Fruit fly (Drosophila melanogaster) whole organism, embryonic: ENCODE measurements around the gene CG16734.

Experiments
- Abd-B ChIP-seq: fragments of 200-800 bp; sonication (Bioruptor generic); optimal IDR thresholded peaks from 2 replicates; lab custom pipeline; 2018; ENCODE audit warnings: missing biosample characterization, mild to moderate bottlenecking, missing genetic modification characterization, moderate library complexity
- Aef1 ChIP-seq: fragments of 200-800 bp; sonication (Bioruptor generic); IDR thresholded peaks from 3 replicates; pipeline ENCODE4 v1.3.6; 2022; ENCODE audit warnings: missing biosample characterization, missing genetic modification characterization
- CG11456 ChIP-seq: fragments of 200-800 bp; sonication (Bioruptor generic); IDR thresholded peaks from 3 replicates; pipeline ENCODE4 v1.3.6; 2022; ENCODE audit warnings: missing biosample characterization, missing genetic modification characterization
- CG12236 ChIP-seq: fragments of 200-800 bp; sonication (Bioruptor generic); optimal IDR thresholded peaks from 2 replicates; lab custom pipeline; 2016; ENCODE audit warnings: missing biosample characterization, missing genetic modification characterization
- CG12744 ChIP-seq: fragments of 200-800 bp; sonication (Bioruptor generic); optimal IDR thresholded peaks from 2 replicates; lab custom pipeline; 2016; ENCODE audit warnings: missing biosample characterization, missing genetic modification characterization
- CG13624 ChIP-seq: fragments of 200-800 bp; sonication (Bioruptor generic); optimal IDR thresholded peaks from 2 replicates; lab custom pipeline; 2016; ENCODE audit warnings: missing biosample characterization, missing genetic modification characterization
- CG14050 ChIP-seq: fragments of 200-800 bp; sonication (Bioruptor generic); IDR thresholded peaks from 3 replicates; pipeline ENCODE4 v1.3.6; 2022; ENCODE audit warnings: missing biosample characterization, missing genetic modification characterization
- CG14965 ChIP-seq: fragments of 200-800 bp; sonication (Bioruptor generic); optimal IDR thresholded peaks from 2 replicates; lab custom pipeline; 2016; ENCODE audit warnings: missing biosample characterization, missing genetic modification characterization, borderline replicate concordance
- CG16779 ChIP-seq: fragments of 200-800 bp; sonication (Bioruptor generic); IDR thresholded peaks from 2 replicates; pipeline ENCODE4 v1.3.6; 2022; ENCODE audit warnings: missing biosample characterization, missing genetic modification characterization
- CG18764 ChIP-seq: fragments of 200-800 bp; sonication (Bioruptor generic); optimal IDR thresholded peaks from 3 replicates; lab custom pipeline; 2016; ENCODE audit warnings: missing biosample characterization, missing genetic modification characterization
- CG30020 ChIP-seq: fragments of 200-800 bp; optimal IDR thresholded peaks from 2 replicates; lab custom pipeline; 2019; ENCODE audit warnings: missing biosample characterization, mild to moderate bottlenecking, missing genetic modification characterization, moderate library complexity
- CG33213 ChIP-seq: fragments of 200-800 bp; sonication (Bioruptor generic); optimal IDR thresholded peaks from 3 replicates; lab custom pipeline; 2016; ENCODE audit warnings: missing biosample characterization, missing genetic modification characterization
- CG4820 ChIP-seq: fragments of 200-800 bp; sonication (Bioruptor generic); optimal IDR thresholded peaks from 3 replicates; lab custom pipeline; 2016; ENCODE audit warnings: missing biosample characterization, missing genetic modification characterization
- CG5180 ChIP-seq: fragments of 200-800 bp; sonication (Bioruptor generic); optimal IDR thresholded peaks from 3 replicates; lab custom pipeline; 2017; ENCODE audit warnings: missing biosample characterization, missing genetic modification characterization, mild to moderate bottlenecking, moderate library complexity, missing genetic modification reagents
- CG5245 ChIP-seq: fragments of 200-800 bp; sonication (Bioruptor generic); optimal IDR thresholded peaks from 3 replicates; lab custom pipeline; 2016; ENCODE audit warnings: missing biosample characterization, missing genetic modification characterization
- CG7372 ChIP-seq: fragments of 200-800 bp; sonication (Bioruptor generic); IDR thresholded peaks from 2 replicates; pipeline ENCODE4 v1.3.6; 2022; ENCODE audit warnings: missing biosample characterization, missing genetic modification characterization
- D19A ChIP-seq: fragments of 200-800 bp; optimal IDR thresholded peaks from 3 replicates; lab custom pipeline; 2019; ENCODE audit warnings: missing biosample characterization, mild to moderate bottlenecking, missing genetic modification characterization, moderate library complexity
- Deaf1 ChIP-seq: fragments of 200-800 bp; optimal IDR thresholded peaks from 3 replicates; lab custom pipeline; 2019; ENCODE audit warnings: missing biosample characterization, mild to moderate bottlenecking, missing genetic modification characterization, moderate library complexity
- Dip3 ChIP-seq: fragments of 200-800 bp; sonication (Bioruptor generic); optimal IDR thresholded peaks from 3 replicates; lab custom pipeline; 2016; ENCODE audit warnings: missing biosample characterization, missing genetic modification characterization
- Dp ChIP-seq: fragments of 200-800 bp; sonication (Bioruptor generic); optimal IDR thresholded peaks from 2 replicates; lab custom pipeline; 2018; ENCODE audit warnings: missing biosample characterization, mild to moderate bottlenecking, missing genetic modification characterization, moderate library complexity
- Eip74EF ChIP-seq, 2 experiments: fragments of 200-800 bp in 1 of 2; fragments of >200 bp in 1 of 2; sonication (Bioruptor generic) in 1 of 2; optimal IDR thresholded peaks; 2 replicates each; lab custom pipeline; 2017 to 2019; ENCODE audit warnings: missing biosample characterization in 2 of 2, missing genetic modification characterization in 2 of 2, mild to moderate bottlenecking in 1 of 2, moderate library complexity in 1 of 2
- Hey ChIP-seq: fragments of 200-800 bp; sonication (Bioruptor generic); optimal IDR thresholded peaks from 3 replicates; lab custom pipeline; 2018; ENCODE audit warnings: missing biosample characterization, mild to moderate bottlenecking, missing genetic modification characterization
- NFAT ChIP-seq: fragments of 200-800 bp; sonication (Bioruptor generic); IDR thresholded peaks from 2 replicates; pipeline ENCODE4 v1.3.6; 2022; ENCODE audit warnings: missing biosample characterization, missing genetic modification characterization
- Opbp ChIP-seq: fragments of 200-800 bp; sonication (Bioruptor generic); IDR thresholded peaks from 3 replicates; pipeline ENCODE4 v1.3.6; 2022; ENCODE audit warnings: missing biosample characterization, missing genetic modification characterization; ENCODE audit not compliant: partially characterized antibody
- PHDP ChIP-seq: fragments of 200-800 bp; sonication (Bioruptor generic); optimal IDR thresholded peaks from 3 replicates; lab custom pipeline; 2018; ENCODE audit warnings: missing biosample characterization, mild to moderate bottlenecking, missing genetic modification characterization, moderate library complexity
- Poxn ChIP-seq: fragments of 200-800 bp; sonication (Bioruptor generic); IDR thresholded peaks from 2 replicates; pipeline ENCODE4 v1.3.6; 2022; ENCODE audit warnings: missing biosample characterization, missing genetic modification characterization
- Ravus ChIP-seq: fragments of 200-800 bp; sonication (Bioruptor generic); IDR thresholded peaks from 2 replicates; pipeline ENCODE4 v1.3.6; 2022; ENCODE audit warnings: missing biosample characterization, missing genetic modification characterization
- Six4 ChIP-seq: fragments of 200-800 bp; sonication (Bioruptor generic); optimal IDR thresholded peaks from 2 replicates; lab custom pipeline; 2016; ENCODE audit warnings: missing biosample characterization, missing genetic modification characterization
- Usf ChIP-seq: fragments of 200-800 bp; sonication (Bioruptor generic); optimal IDR thresholded peaks from 2 replicates; lab custom pipeline; 2017; ENCODE audit warnings: missing genotype, missing biosample characterization, missing genetic modification characterization
- Xbp1 ChIP-seq: fragments of 200-800 bp; sonication (Bioruptor generic); optimal IDR thresholded peaks from 3 replicates; lab custom pipeline; 2016; ENCODE audit warnings: missing biosample characterization, mild to moderate bottlenecking, missing genetic modification characterization
- br ChIP-seq: fragments of >200 bp; optimal IDR thresholded peaks from 2 replicates; lab custom pipeline; 2017
- cas ChIP-seq: fragments of 200-800 bp; sonication (Bioruptor generic); IDR thresholded peaks from 2 replicates; pipeline ENCODE4 v1.3.6; 2022; ENCODE audit warnings: missing biosample characterization, missing genetic modification characterization
- ci ChIP-seq: fragments of 200-800 bp; sonication (Bioruptor generic); IDR thresholded peaks from 3 replicates; pipeline ENCODE4 v1.3.6; 2022; ENCODE audit warnings: missing biosample characterization, missing genetic modification characterization
- crp ChIP-seq, 2 experiments: fragments of 200-800 bp; sonication (Bioruptor generic); optimal IDR thresholded peaks; 2 replicates in 1 of 2; 3 replicates in 1 of 2; lab custom pipeline; 2017; ENCODE audit warnings: missing biosample characterization in 2 of 2, missing genetic modification characterization in 2 of 2, mild to moderate bottlenecking in 1 of 2, moderate library complexity in 1 of 2
- eyg ChIP-seq: fragments of 200-800 bp; sonication (Bioruptor generic); optimal IDR thresholded peaks from 3 replicates; lab custom pipeline; 2016; ENCODE audit warnings: missing biosample characterization, missing genetic modification characterization
- grau ChIP-seq: fragments of 200-800 bp; optimal IDR thresholded peaks from 3 replicates; lab custom pipeline; 2019; ENCODE audit warnings: missing biosample characterization, mild to moderate bottlenecking, missing genetic modification characterization, moderate library complexity
- h ChIP-seq: fragments of >200 bp; optimal IDR thresholded peaks from 2 replicates; lab custom pipeline; 2017
- ham ChIP-seq: fragments of 200-800 bp; sonication (Bioruptor generic); IDR thresholded peaks from 2 replicates; pipeline ENCODE4 v1.3.6; 2022; ENCODE audit warnings: missing biosample characterization, missing genetic modification characterization
- hbn ChIP-seq: fragments of 200-800 bp; sonication (Bioruptor generic); IDR thresholded peaks from 2 replicates; pipeline ENCODE4 v1.3.6; 2022; ENCODE audit warnings: missing biosample characterization, missing genetic modification characterization; ENCODE audit not compliant: partially characterized antibody
- ken ChIP-seq: fragments of 200-800 bp; sonication (Bioruptor generic); IDR thresholded peaks from 3 replicates; pipeline ENCODE4 v1.3.6; 2022; ENCODE audit warnings: missing biosample characterization, missing genetic modification characterization
- mam ChIP-seq: fragments of 200-800 bp; sonication (Bioruptor generic); optimal IDR thresholded peaks from 3 replicates; lab custom pipeline; 2016; ENCODE audit warnings: missing biosample characterization, missing genetic modification characterization
- odd ChIP-seq: fragments of 200-800 bp; sonication (Bioruptor generic); optimal IDR thresholded peaks from 2 replicates; lab custom pipeline; 2017; ENCODE audit warnings: missing biosample characterization, mild to moderate bottlenecking, missing genetic modification characterization
- pzg ChIP-seq: fragments of 200-800 bp; sonication (Bioruptor generic); optimal IDR thresholded peaks from 3 replicates; lab custom pipeline; 2018; ENCODE audit warnings: missing biosample characterization, mild to moderate bottlenecking, missing genetic modification characterization, moderate library complexity
- rib ChIP-seq: fragments of 200-800 bp; sonication (Bioruptor generic); IDR thresholded peaks from 2 replicates; pipeline ENCODE4 v1.3.6; 2022; ENCODE audit warnings: missing biosample characterization, missing genetic modification characterization
- sc ChIP-seq, 3 experiments: fragments of >200 bp in 2 of 3; fragments of 200-800 bp in 1 of 3; sonication (Bioruptor generic) in 1 of 3; optimal IDR thresholded peaks; 2 replicates in 2 of 3; 3 replicates in 1 of 3; lab custom pipeline; 2017; ENCODE audit warnings: mild to moderate bottlenecking in 1 of 3, missing biosample characterization in 1 of 3, missing genetic modification characterization in 1 of 3, missing genetic modification reagents in 1 of 3
- sna ChIP-seq: fragments of 200-800 bp; sonication (Bioruptor generic); IDR thresholded peaks from 2 replicates; pipeline ENCODE4 v1.3.6; 2022; ENCODE audit warnings: missing biosample characterization, missing genetic modification characterization; ENCODE audit not compliant: partially characterized antibody
- so ChIP-seq: fragments of 200-800 bp; sonication (Bioruptor generic); IDR thresholded peaks from 3 replicates; pipeline ENCODE4 v1.3.6; 2022; ENCODE audit warnings: missing biosample characterization, missing genetic modification characterization
- sr ChIP-seq: fragments of 200-800 bp; sonication (Bioruptor generic); IDR thresholded peaks from 3 replicates; pipeline ENCODE4 v1.3.6; 2022; ENCODE audit warnings: missing biosample characterization, missing genetic modification characterization
- ttk ChIP-seq: fragments of 200-800 bp; sonication (Bioruptor generic); IDR thresholded peaks from 2 replicates; pipeline ENCODE4 v2.1.2; 2022; ENCODE audit warnings: missing biosample characterization, missing genetic modification characterization
- tx ChIP-seq: fragments of 200-800 bp; sonication (Bioruptor generic); optimal IDR thresholded peaks from 2 replicates; lab custom pipeline; 2016; ENCODE audit warnings: missing biosample characterization, missing genetic modification characterization
- zfh2 ChIP-seq: fragments of 200-800 bp; sonication (Bioruptor generic); optimal IDR thresholded peaks from 2 replicates; lab custom pipeline; 2016; ENCODE audit warnings: missing biosample characterization, missing genetic modification characterization

CG16734 gene

dm6 chr3R:9260421-9260973 lies 5.6 kb downstream of the CG16734 start, which contains the start of gene ATP6AP2 (continued):
- TF ChIP-seq ken (no peak; the same call in 2 of the 3 replicates), pzg (GFP tag; lab: Kevin White, UChicago) (peak; percentile 82), CG5245 (GFP tag; lab: Kevin White, UChicago) (peak; percentile 6), Aef1 (peak; percentile 32; the same call in 1 of the 3 replicates), br (no peak), NFAT (GFP tag; lab: Robert Waterston, UW) (peak; percentile 70; the same call in 1 of the 2 replicates), PHDP (tag; lab: Kevin White, UChicago) (peak; percentile 65), ci (GFP tag; lab: Robert Waterston, UW) (no peak; the same call in 1 of the 3 replicates), CG13624 (GFP tag; lab: Kevin White, UChicago) (peak; percentile 6), CG16779 (GFP tag; lab: Robert Waterston, UW) (no peak), ttk (no peak), Poxn (GFP tag; lab: Robert Waterston, UW) (no peak), CG30020 (tag; lab: Kevin White, UChicago) (peak; percentile 84), Hey (tag; lab: Kevin White, UChicago) (no peak), Dp (peak; percentile 37), Dip3 (GFP tag; lab: Kevin White, UChicago) (no peak), ham (GFP tag; lab: Robert Waterston, UW) (no peak), crp (GFP tag; optimal IDR thresholded peaks at IDR 0.05; lab: Kevin White, UChicago) (peak in 1 of 2 experiments; percentile 79), CG4820 (GFP tag; lab: Kevin White, UChicago) (peak; percentile 27), Ravus (no peak), Deaf1 (tag; lab: Kevin White, UChicago) (no peak), Xbp1 (GFP tag; lab: Kevin White, UChicago) (peak; percentile 72), CG18764 (peak; percentile 50), h (no peak), Opbp (peak; percentile 85; the same call in 2 of the 3 replicates), eyg (GFP tag; lab: Kevin White, UChicago) (no peak), mam (GFP tag; lab: Kevin White, UChicago) (peak; percentile 43), CG33213 (GFP tag; lab: Kevin White, UChicago) (peak; percentile 10), hbn (GFP tag; lab: Robert Waterston, UW) (peak; percentile 77), odd (GFP tag; lab: Kevin White, UChicago) (no peak), Usf (GFP tag; lab: Kevin White, UChicago) (peak; percentile 72), Six4 (GFP tag; lab: Kevin White, UChicago) (no peak), CG5180 (GFP tag; lab: Kevin White, UChicago) (no peak), D19A (no peak), sc (optimal IDR thresholded peaks at IDR 0.05; lab: Kevin White, UChicago) (no peak), sc (GFP tag; optimal IDR thresholded peaks at IDR 0.05; lab: Kevin White, UChicago) (no peak), Abd-B (GFP tag; lab: Kevin White, UChicago) (no peak), grau (tag; lab: Kevin White, UChicago) (peak; percentile 68), CG11456 (peak; percentile 72; the same call in 2 of the 3 replicates), CG12744 (GFP tag; lab: Kevin White, UChicago) (no peak), so (no peak), tx (GFP tag; lab: Kevin White, UChicago) (no peak), zfh2 (GFP tag; lab: Kevin White, UChicago) (peak; percentile 4), CG12236 (GFP tag; lab: Kevin White, UChicago) (no peak), CG14965 (no peak), rib (GFP tag; lab: Robert Waterston, UW) (no peak), CG14050 (GFP tag; lab: Robert Waterston, UW) (no peak), CG7372 (GFP tag; lab: Robert Waterston, UW) (no peak), sr (GFP tag; lab: Robert Waterston, UW) (no peak), cas (peak; percentile 43; the same call in 1 of the 2 replicates), sna (GFP tag; lab: Robert Waterston, UW) (peak; percentile 63), Eip74EF (GFP tag; optimal IDR thresholded peaks at IDR 0.05; lab: Kevin White, UChicago) (no peak)
